Fruit fly (Drosophila melanogaster): ENCODE results near the gene ear.

Gene ear

DNA sequence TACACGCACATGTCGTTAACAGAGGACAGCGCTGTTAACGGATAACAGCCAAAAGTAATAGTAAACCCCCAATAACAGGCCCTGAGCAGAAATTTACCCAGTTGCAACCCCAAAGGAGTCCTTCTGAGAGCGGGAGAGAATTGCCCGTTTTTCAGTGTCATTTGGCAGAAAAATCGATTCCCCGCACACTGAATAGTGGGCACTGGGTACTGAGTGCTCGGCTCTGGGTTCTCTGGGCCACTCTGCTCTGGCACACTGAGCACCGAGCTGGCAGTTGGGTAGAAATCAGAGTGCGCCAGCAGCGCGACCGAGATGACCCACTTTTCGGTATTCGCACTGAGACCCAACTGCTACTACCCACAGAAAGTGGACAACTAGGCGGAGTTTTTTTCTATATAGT, 53.8 kb downstream of the ear start, which contains the start of gene Rbp (continued):
- no peak for TF ChIP-seq CG17361 (GFP tag; IDR thresholded peaks at IDR 0.05)
- no peak for TF ChIP-seq CG17359 (tag; optimal IDR thresholded peaks at IDR 0.05)
- TF ChIP-seq HLH4C (GFP tag; IDR thresholded peaks at IDR 0.05; ENCODE audit: partially characterized antibody), result no peak
- TF ChIP-seq Hr51 (GFP tag; optimal IDR thresholded peaks at IDR 0.05), result no peak
- TF ChIP-seq CG4328 (GFP tag; optimal IDR thresholded peaks at IDR 0.05), result no peak
- peak; percentile 22 for TF ChIP-seq YL-1 (GFP tag; optimal IDR thresholded peaks at IDR 0.05)
- no peak for TF ChIP-seq chn (GFP tag; optimal IDR thresholded peaks at IDR 0.05)
- TF ChIP-seq CG13123 (GFP tag; optimal IDR thresholded peaks at IDR 0.05), result no peak
- TF ChIP-seq CG4360 (GFP tag; IDR thresholded peaks at IDR 0.05), result no peak
- no peak for TF ChIP-seq sima (GFP tag; optimal IDR thresholded peaks at IDR 0.05)
- TF ChIP-seq CG10979 (tag; optimal IDR thresholded peaks at IDR 0.05), result no peak
- TF ChIP-seq slp2 (GFP tag; optimal IDR thresholded peaks at IDR 0.05), result no peak
- TF ChIP-seq ac (GFP tag; optimal IDR thresholded peaks at IDR 0.05), result no peak
- no peak for TF ChIP-seq CG11456 (GFP tag; IDR thresholded peaks at IDR 0.05)
- peak; percentile 62; the same call in 1 of the 2 replicates for TF ChIP-seq CG16779 (GFP tag; IDR thresholded peaks at IDR 0.05)
- no peak for TF ChIP-seq CG7987 (GFP tag; optimal IDR thresholded peaks at IDR 0.05)
- TF ChIP-seq dan (GFP tag; IDR thresholded peaks at IDR 0.05), result no peak
- TF ChIP-seq ewg (GFP tag; optimal IDR thresholded peaks at IDR 0.05), result peak; percentile 36
- TF ChIP-seq pum (GFP tag; optimal IDR thresholded peaks at IDR 0.05), result no peak
- TF ChIP-seq zen2 (GFP tag; IDR thresholded peaks at IDR 0.05; ENCODE audit: partially characterized antibody), result 0 out of 3 replicates have a peak, but pooled peaks have one; percentile 41
- no peak for TF ChIP-seq CG11560 (tag; IDR thresholded peaks at IDR 0.05)
- no peak for TF ChIP-seq fd102C (GFP tag; optimal IDR thresholded peaks at IDR 0.05)
- TF ChIP-seq fu2 (GFP tag; optimal IDR thresholded peaks at IDR 0.05), result no peak
- no peak for TF ChIP-seq CG15601 (tag; optimal IDR thresholded peaks at IDR 0.05)
- no peak for TF ChIP-seq salm (tag; optimal IDR thresholded peaks at IDR 0.05)
- no peak for TF ChIP-seq ro (GFP tag; IDR thresholded peaks at IDR 0.05)
- TF ChIP-seq cg (GFP tag; optimal IDR thresholded peaks at IDR 0.05), result peak; percentile 28
- TF ChIP-seq ap (GFP tag; IDR thresholded peaks at IDR 0.05), result no peak
- TF ChIP-seq CG13287 (GFP tag; IDR thresholded peaks at IDR 0.05; ENCODE audit: partially characterized antibody), result no peak
- TF ChIP-seq Trl (optimal IDR thresholded peaks at IDR 0.05), result peak; percentile 52 to 72
- TF ChIP-seq Trl (GFP tag; optimal IDR thresholded peaks at IDR 0.05), result no peak
- TF ChIP-seq ato (GFP tag; IDR thresholded peaks at IDR 0.05; ENCODE audit: partially characterized antibody), result no peak
- no peak for TF ChIP-seq ken (GFP tag; IDR thresholded peaks at IDR 0.05)
- TF ChIP-seq CG17802 (tag; optimal IDR thresholded peaks at IDR 0.05), result no peak
- 0 out of 3 replicates have a peak, but pooled peaks have one; percentile 39 for TF ChIP-seq z (GFP tag; IDR thresholded peaks at IDR 0.05)
- TF ChIP-seq CG14441 (GFP tag; IDR thresholded peaks at IDR 0.05), result no peak
- no peak for TF ChIP-seq CG11093 (GFP tag; IDR thresholded peaks at IDR 0.05)
- no peak for TF ChIP-seq Dref (GFP tag; IDR thresholded peaks at IDR 0.05)
- peak; percentile 98 for TF ChIP-seq onecut (GFP tag; IDR thresholded peaks at IDR 0.05)
- no peak for TF ChIP-seq gro (GFP tag; optimal IDR thresholded peaks at IDR 0.05)
- peak; percentile 59 for TF ChIP-seq seq (GFP tag; IDR thresholded peaks at IDR 0.05)
- no peak for TF ChIP-seq Elba2 (GFP tag; optimal IDR thresholded peaks at IDR 0.05)
- TF ChIP-seq hkb (optimal IDR thresholded peaks at IDR 0.05), result no peak
- TF ChIP-seq hkb (GFP tag; IDR thresholded peaks at IDR 0.05), result no peak
- TF ChIP-seq tx (GFP tag; optimal IDR thresholded peaks at IDR 0.05), result no peak
- no peak for TF ChIP-seq CG32532 (GFP tag; IDR thresholded peaks at IDR 0.05)
- no peak for TF ChIP-seq kah (GFP tag; optimal IDR thresholded peaks at IDR 0.05)
- TF ChIP-seq fd3F (GFP tag; optimal IDR thresholded peaks at IDR 0.05), result no peak
- no peak for TF ChIP-seq NC2α (GFP tag; optimal IDR thresholded peaks at IDR 0.05)
- no peak for TF ChIP-seq Xbp1 (GFP tag; optimal IDR thresholded peaks at IDR 0.05)
- no peak for TF ChIP-seq en (GFP tag; optimal IDR thresholded peaks at IDR 0.05)
- TF ChIP-seq Kr (GFP tag; optimal IDR thresholded peaks at IDR 0.05), result no peak
- TF ChIP-seq CG8388 (GFP tag; optimal IDR thresholded peaks at IDR 0.05), result no peak
